Worm (Caenorhabditis elegans) whole organism, early embryonic: ENCODE data around the gene K05F1.9.

ENCODE experiments used
- F13C5.2 ChIP-seq: sonication (generic microtip); optimal IDR thresholded peaks from 2 replicates; lab custom pipeline; 2017; ENCODE audit warnings: mild to moderate bottlenecking, missing genetic modification characterization, inconsistent platforms, missing compliant biosample characterization
- ama-1 ChIP-seq: fragments of 150-350 bp; optimal IDR thresholded peaks from 2 replicates; lab custom pipeline; 2014
- ets-7 ChIP-seq: sonication (generic microtip); optimal IDR thresholded peaks from 2 replicates; lab custom pipeline; 2016; ENCODE audit warnings: missing genotype, missing genetic modification characterization, missing compliant biosample characterization
- hmbx-1 ChIP-seq: sonication (generic microtip); optimal IDR thresholded peaks from 2 replicates; lab custom pipeline; 2016; ENCODE audit warnings: mild to moderate bottlenecking, missing genetic modification characterization, missing compliant biosample characterization
- hmg-4 ChIP-seq: fragments of 200-800 bp; sonication (Bioruptor generic); optimal IDR thresholded peaks from 2 replicates; lab custom pipeline; 2018; ENCODE audit warnings: mild to moderate bottlenecking, missing genetic modification characterization, missing compliant biosample characterization
- hnd-1 ChIP-seq: sonication (generic microtip); optimal IDR thresholded peaks from 2 replicates; lab custom pipeline; 2016; ENCODE audit warnings: missing genetic modification characterization, missing compliant biosample characterization
- pes-1 ChIP-seq: fragments of 200-800 bp; sonication (Bioruptor generic); IDR thresholded peaks from 2 replicates; pipeline ENCODE4 v1.3.6; 2022; ENCODE audit warnings: missing genetic modification reagents, missing genetic modification characterization, missing compliant biosample characterization

ce11 chrII:5779866-5780265 is 21.1 kb downstream of the K05F1.9 start:
- peak; percentile 18 for TF ChIP-seq F13C5.2 (tag; lab: Kevin White, UChicago)
- no peak for TF ChIP-seq ets-7 (tag; lab: Kevin White, UChicago)
- TF ChIP-seq hmg-4 (GFP tag; lab: Kevin White, UChicago) = no peak
- TF ChIP-seq ama-1 = no peak
- TF ChIP-seq hmbx-1 (tag; lab: Kevin White, UChicago) = no peak
- no peak for TF ChIP-seq pes-1 (GFP tag; lab: Robert Waterston, UW)
- no peak for TF ChIP-seq hnd-1 (tag; lab: Kevin White, UChicago)
